Fruit fly (Drosophila melanogaster) whole organism, embryonic: ENCODE results near the gene CG6330.

Source experiments
- Abd-B ChIP-seq: fragments of 200-800 bp; sonication (Bioruptor generic); optimal IDR thresholded peaks from 2 replicates; lab custom pipeline; 2018; ENCODE audit warnings: missing biosample characterization, mild to moderate bottlenecking, missing genetic modification characterization, moderate library complexity
- Atf6 ChIP-seq: fragments of 200-800 bp; sonication (Bioruptor generic); IDR thresholded peaks from 2 replicates; pipeline ENCODE4 v1.3.6; 2022; ENCODE audit warnings: missing biosample characterization, missing genetic modification characterization
- Awh ChIP-seq: fragments of 200-800 bp; sonication (Bioruptor generic); IDR thresholded peaks from 2 replicates; pipeline ENCODE4, ENCODE4 v1.3.6; 2022; ENCODE audit warnings: missing biosample characterization, missing genetic modification characterization
- CG10366 ChIP-seq: fragments of 200-800 bp; sonication (Bioruptor generic); IDR thresholded peaks from 2 replicates; pipeline ENCODE4 v1.3.6; 2022; ENCODE audit warnings: missing biosample characterization, missing genetic modification characterization
- CG12769 ChIP-seq: fragments of 200-800 bp; sonication (Bioruptor generic); optimal IDR thresholded peaks from 2 replicates; lab custom pipeline; 2019; ENCODE audit warnings: missing biosample characterization, mild to moderate bottlenecking, missing genetic modification characterization, moderate library complexity
- CG13296 ChIP-seq: fragments of 200-800 bp; sonication (Bioruptor generic); optimal IDR thresholded peaks from 3 replicates; lab custom pipeline; 2018; ENCODE audit warnings: missing biosample characterization, mild to moderate bottlenecking, missing genetic modification characterization
- CG13894 ChIP-seq: fragments of 200-800 bp; sonication (Bioruptor generic); optimal IDR thresholded peaks from 3 replicates; lab custom pipeline; 2018; ENCODE audit warnings: missing biosample characterization, mild to moderate bottlenecking, missing genetic modification characterization, moderate library complexity
- CG14441 ChIP-seq: fragments of 200-800 bp; sonication (Bioruptor generic); IDR thresholded peaks from 2 replicates; pipeline ENCODE4 v1.3.6; 2022; ENCODE audit warnings: missing biosample characterization, missing genetic modification characterization
- CG16779 ChIP-seq: fragments of 200-800 bp; sonication (Bioruptor generic); IDR thresholded peaks from 2 replicates; pipeline ENCODE4 v1.3.6; 2022; ENCODE audit warnings: missing biosample characterization, missing genetic modification characterization
- CG16813 ChIP-seq: fragments of 200-800 bp; sonication (Bioruptor generic); IDR thresholded peaks from 3 replicates; pipeline ENCODE4 v1.3.6; 2022; ENCODE audit warnings: missing biosample characterization, missing genetic modification characterization; ENCODE audit not compliant: partially characterized antibody
- CG30431 ChIP-seq: fragments of 200-800 bp; sonication (Bioruptor generic); optimal IDR thresholded peaks from 2 replicates; lab custom pipeline; 2017; ENCODE audit warnings: missing biosample characterization, missing genetic modification characterization
- CG32532 ChIP-seq: fragments of 200-800 bp; sonication (Bioruptor generic); IDR thresholded peaks from 2 replicates; pipeline ENCODE4 v1.3.6; 2022; ENCODE audit warnings: missing biosample characterization, missing genetic modification characterization
- CG32772 ChIP-seq: fragments of 200-800 bp; sonication (Bioruptor generic); IDR thresholded peaks from 2 replicates; pipeline ENCODE4 v1.3.6; 2022; ENCODE audit warnings: missing biosample characterization, missing genetic modification characterization
- CG34224 ChIP-seq: fragments of 200-800 bp; sonication (Bioruptor generic); IDR thresholded peaks from 3 replicates; pipeline ENCODE4 v1.3.6; 2022; ENCODE audit warnings: missing biosample characterization, missing genetic modification characterization; ENCODE audit not compliant: partially characterized antibody
- CG34422 ChIP-seq: fragments of 200-800 bp; sonication (Bioruptor generic); IDR thresholded peaks from 3 replicates; pipeline ENCODE4 v1.3.6; 2022; ENCODE audit warnings: missing biosample characterization, missing genetic modification characterization
- CG4707 ChIP-seq: fragments of 200-800 bp; sonication (Bioruptor generic); optimal IDR thresholded peaks from 2 replicates; lab custom pipeline; 2018; ENCODE audit warnings: missing biosample characterization, mild to moderate bottlenecking, missing genetic modification characterization, moderate library complexity
- CG6765 ChIP-seq: fragments of 200-800 bp; sonication (Bioruptor generic); optimal IDR thresholded peaks from 3 replicates; lab custom pipeline; 2017; ENCODE audit warnings: missing biosample characterization, mild to moderate bottlenecking, missing genetic modification characterization
- CG8089 ChIP-seq: fragments of 200-800 bp; sonication (Bioruptor generic); optimal IDR thresholded peaks from 3 replicates; lab custom pipeline; 2016; ENCODE audit warnings: missing biosample characterization, missing genetic modification characterization
- Dad ChIP-seq: fragments of 200-800 bp; sonication (Bioruptor generic); optimal IDR thresholded peaks from 3 replicates; lab custom pipeline; 2016; ENCODE audit warnings: missing biosample characterization, missing genetic modification characterization
- Dbx ChIP-seq: fragments of 200-800 bp; sonication (Bioruptor generic); IDR thresholded peaks from 3 replicates; pipeline ENCODE4 v1.3.6; 2022; ENCODE audit warnings: missing biosample characterization, missing genetic modification characterization
- Deaf1 ChIP-seq: fragments of 200-800 bp; optimal IDR thresholded peaks from 3 replicates; lab custom pipeline; 2019; ENCODE audit warnings: missing biosample characterization, mild to moderate bottlenecking, missing genetic modification characterization, moderate library complexity
- Dll ChIP-seq: fragments of 200-800 bp; sonication (Bioruptor generic); IDR thresholded peaks from 4 replicates; pipeline ENCODE4 v1.3.6; 2022; ENCODE audit warnings: missing biosample characterization, missing genetic modification characterization; ENCODE audit not compliant: partially characterized antibody
- ERR ChIP-seq: fragments of 200-800 bp; sonication (Bioruptor generic); optimal IDR thresholded peaks from 2 replicates; lab custom pipeline; 2016; ENCODE audit warnings: missing biosample characterization, missing genetic modification characterization
- Fer1 ChIP-seq: fragments of 200-800 bp; sonication (Bioruptor generic); optimal IDR thresholded peaks from 2 replicates; lab custom pipeline; 2017; ENCODE audit warnings: missing biosample characterization, mild to moderate bottlenecking, missing genetic modification characterization
- Hmr ChIP-seq: fragments of 200-800 bp; sonication (Bioruptor generic); optimal IDR thresholded peaks from 3 replicates; lab custom pipeline; 2017; ENCODE audit warnings: mild to moderate bottlenecking, missing biosample characterization, missing genetic modification reagents, missing genetic modification characterization
- Jarid2 ChIP-seq: fragments of 200-800 bp; sonication (Bioruptor generic); optimal IDR thresholded peaks from 3 replicates; lab custom pipeline; 2017; ENCODE audit warnings: mild to moderate bottlenecking, missing biosample characterization, missing genetic modification reagents, missing genetic modification characterization
- MTF-1 ChIP-seq: fragments of 200-800 bp; sonication (Bioruptor generic); optimal IDR thresholded peaks from 2 replicates; lab custom pipeline; 2018; ENCODE audit warnings: missing biosample characterization, mild to moderate bottlenecking, missing genetic modification characterization, borderline replicate concordance
- NFAT ChIP-seq: fragments of 200-800 bp; sonication (Bioruptor generic); IDR thresholded peaks from 2 replicates; pipeline ENCODE4 v1.3.6; 2022; ENCODE audit warnings: missing biosample characterization, missing genetic modification characterization
- Neu2 ChIP-seq: fragments of 200-800 bp; sonication (Bioruptor generic); optimal IDR thresholded peaks from 3 replicates; lab custom pipeline; 2016; ENCODE audit warnings: missing biosample characterization, missing genetic modification characterization, borderline replicate concordance
- Opbp ChIP-seq: fragments of 200-800 bp; sonication (Bioruptor generic); IDR thresholded peaks from 3 replicates; pipeline ENCODE4 v1.3.6; 2022; ENCODE audit warnings: missing biosample characterization, missing genetic modification characterization; ENCODE audit not compliant: partially characterized antibody
- Trl ChIP-seq, 3 experiments: fragments of >200 bp in 2 of 3; fragments of 200-800 bp in 1 of 3; sonication (Bioruptor generic) in 1 of 3; optimal IDR thresholded peaks; 2 replicates in 1 of 3; 3 replicates in 2 of 3; lab custom pipeline; 2016 to 2017; ENCODE audit warnings: missing biosample characterization in 1 of 3, missing genetic modification characterization in 1 of 3
- ab ChIP-seq: fragments of 200-800 bp; sonication (Bioruptor generic); optimal IDR thresholded peaks from 2 replicates; lab custom pipeline; 2016; ENCODE audit warnings: missing biosample characterization, missing genetic modification characterization
- ac ChIP-seq: fragments of 200-800 bp; sonication (Bioruptor generic); optimal IDR thresholded peaks from 3 replicates; lab custom pipeline; 2017; ENCODE audit warnings: missing biosample characterization, mild to moderate bottlenecking, missing genetic modification characterization
- amos ChIP-seq: fragments of 200-800 bp; sonication (Bioruptor generic); IDR thresholded peaks from 2 replicates; pipeline ENCODE4 v1.3.6; 2022; ENCODE audit warnings: missing biosample characterization, missing genetic modification characterization; ENCODE audit not compliant: partially characterized antibody
- ase ChIP-seq: fragments of 200-800 bp; sonication (Bioruptor generic); IDR thresholded peaks from 3 replicates; pipeline ENCODE4 v1.3.6; 2022; ENCODE audit warnings: missing biosample characterization, missing genetic modification characterization
- chm ChIP-seq: fragments of 200-800 bp; sonication (Bioruptor generic); IDR thresholded peaks from 2 replicates; pipeline ENCODE4 v1.3.6; 2022; ENCODE audit warnings: missing biosample characterization, missing genetic modification characterization
- ftz-f1 ChIP-seq: fragments of 200-800 bp; sonication (Bioruptor generic); optimal IDR thresholded peaks from 2 replicates; lab custom pipeline; 2016; ENCODE audit warnings: missing biosample characterization, missing genetic modification characterization
- gro ChIP-seq: fragments of 200-800 bp; sonication (Bioruptor generic); optimal IDR thresholded peaks from 2 replicates; lab custom pipeline; 2016; ENCODE audit warnings: missing biosample characterization, missing genetic modification characterization
- ken ChIP-seq: fragments of 200-800 bp; sonication (Bioruptor generic); IDR thresholded peaks from 3 replicates; pipeline ENCODE4 v1.3.6; 2022; ENCODE audit warnings: missing biosample characterization, missing genetic modification characterization
- lbe ChIP-seq: fragments of 200-800 bp; sonication (Bioruptor generic); optimal IDR thresholded peaks from 2 replicates; lab custom pipeline; 2016; ENCODE audit warnings: missing biosample characterization, mild to moderate bottlenecking, missing genetic modification characterization
- mirr ChIP-seq: fragments of 200-800 bp; sonication (Bioruptor generic); optimal IDR thresholded peaks from 3 replicates; lab custom pipeline; 2018; ENCODE audit warnings: missing biosample characterization, mild to moderate bottlenecking, missing genetic modification characterization
- otp ChIP-seq: fragments of 200-800 bp; sonication (Bioruptor generic); IDR thresholded peaks from 3 replicates; pipeline ENCODE4, ENCODE4 v1.3.6; 2022; ENCODE audit warnings: missing biosample characterization, missing genetic modification characterization
- psq ChIP-seq: fragments of 200-800 bp; sonication (Bioruptor generic); optimal IDR thresholded peaks from 2 replicates; lab custom pipeline; 2017; ENCODE audit warnings: missing biosample characterization, missing genetic modification characterization
- ranshi ChIP-seq: fragments of 200-800 bp; sonication (Bioruptor generic); IDR thresholded peaks from 2 replicates; pipeline ENCODE4 v1.3.6; 2022; ENCODE audit warnings: missing biosample characterization, missing genetic modification characterization
- sens ChIP-seq: fragments of 200-800 bp; sonication (Bioruptor generic); peaks from one replicate; lab custom pipeline; 2016; ENCODE audit warnings: missing biosample characterization, missing genetic modification characterization
- so ChIP-seq: fragments of 200-800 bp; sonication (Bioruptor generic); IDR thresholded peaks from 3 replicates; pipeline ENCODE4 v1.3.6; 2022; ENCODE audit warnings: missing biosample characterization, missing genetic modification characterization
- sug ChIP-seq: fragments of 200-800 bp; optimal IDR thresholded peaks from 2 replicates; lab custom pipeline; 2019; ENCODE audit warnings: missing biosample characterization, mild to moderate bottlenecking, missing genetic modification characterization, moderate library complexity
- tna ChIP-seq: fragments of 200-800 bp; sonication (Bioruptor generic); IDR thresholded peaks from 2 replicates; pipeline ENCODE4 v1.3.6; 2022; ENCODE audit warnings: missing biosample characterization, missing genetic modification characterization; ENCODE audit not compliant: partially characterized antibody
- unc-4 ChIP-seq: fragments of 200-800 bp; sonication (Bioruptor generic); IDR thresholded peaks from 2 replicates; pipeline ENCODE4 v1.3.6; 2022; ENCODE audit warnings: missing biosample characterization, missing genetic modification characterization; ENCODE audit not compliant: partially characterized antibody

The CG6330 gene

dm6 chr3R:26980282-26980691 is 22.0 kb upstream of the CG6330 start (continued):
- TF ChIP-seq Deaf1 (tag; lab: Kevin White, UChicago) (peak; percentile 68), CG32772 (GFP tag; lab: Robert Waterston, UW) (no peak), Atf6 (GFP tag; lab: Robert Waterston, UW) (peak; percentile 48), Dad (GFP tag; lab: Kevin White, UChicago) (no peak), CG10366 (no peak), CG12769 (tag; lab: Kevin White, UChicago) (peak; percentile 49), lbe (GFP tag; lab: Kevin White, UChicago) (peak; percentile 32), CG34224 (GFP tag; lab: Robert Waterston, UW) (peak; percentile 36; the same call in 1 of the 3 replicates), Trl (optimal IDR thresholded peaks at IDR 0.05; lab: Kevin White, UChicago) (peak; percentile 72 to 97), Trl (GFP tag; optimal IDR thresholded peaks at IDR 0.05; lab: Kevin White, UChicago) (no peak), chm (GFP tag; lab: Robert Waterston, UW) (peak; percentile 57; the same call in 1 of the 2 replicates), unc-4 (GFP tag; lab: Robert Waterston, UW) (peak; percentile 52), ERR (GFP tag; lab: Kevin White, UChicago) (peak; percentile 15), psq (peak; percentile 29), ken (GFP tag; lab: Robert Waterston, UW) (no peak), tna (GFP tag; lab: Robert Waterston, UW) (peak; percentile 68), CG14441 (GFP tag; lab: Robert Waterston, UW) (no peak), NFAT (GFP tag; lab: Robert Waterston, UW) (peak; percentile 39; the same call in 1 of the 2 replicates), ranshi (no peak; the same call in 1 of the 2 replicates), ftz-f1 (GFP tag; lab: Kevin White, UChicago) (peak; percentile 83), otp (GFP tag; lab: Robert Waterston, UW) (peak; percentile 23; the same call in 1 of the 3 replicates), Abd-B (GFP tag; lab: Kevin White, UChicago) (no peak), Dbx (peak; percentile 53; the same call in 2 of the 3 replicates), so (GFP tag; lab: Robert Waterston, UW) (peak; percentile 71; the same call in 1 of the 3 replicates), gro (GFP tag; lab: Kevin White, UChicago) (peak; percentile 34), CG4707 (GFP tag; lab: Kevin White, UChicago) (no peak), sug (tag; lab: Kevin White, UChicago) (peak; percentile 54), mirr (peak; percentile 47), CG34422 (peak; percentile 47; the same call in 1 of the 3 replicates), Fer1 (GFP tag; lab: Kevin White, UChicago) (peak; percentile 37), CG13296 (peak; percentile 20), ab (peak; percentile 12), CG32532 (peak; percentile 26; the same call in 1 of the 2 replicates), CG8089 (GFP tag; lab: Kevin White, UChicago) (no peak), Awh (GFP tag; lab: Robert Waterston, UW) (peak; percentile 58; the same call in 1 of the 2 replicates), CG16779 (0 out of 2 replicates have a peak, but pooled peaks have one; percentile 39), Dll (GFP tag; lab: Robert Waterston, UW) (0 out of 4 replicates have a peak, but pooled peaks have one; percentile 15), CG30431 (no peak), CG6765 (GFP tag; lab: Kevin White, UChicago) (peak; percentile 39), MTF-1 (GFP tag; lab: Kevin White, UChicago) (peak; percentile 16), Jarid2 (GFP tag; lab: Kevin White, UChicago) (peak; percentile 88), CG13894 (tag; lab: Kevin White, UChicago) (peak; percentile 60), ac (GFP tag; lab: Kevin White, UChicago) (no peak), amos (GFP tag; lab: Robert Waterston, UW) (peak; percentile 48; the same call in 1 of the 2 replicates), Opbp (peak; percentile 16; the same call in 1 of the 3 replicates), Neu2 (no peak), sens (GFP tag; lab: Kevin White, UChicago) (peak; percentile 56), ase (GFP tag; lab: Robert Waterston, UW) (no peak), CG16813 (no peak), Hmr (peak; percentile 15)
